Worm (Caenorhabditis elegans): ENCODE results near the gene rbm-25.
A peak's percentile ranks its signal among the peaks of the same experiment; 100 is the strongest.

rbm-25 gene

DNA sequence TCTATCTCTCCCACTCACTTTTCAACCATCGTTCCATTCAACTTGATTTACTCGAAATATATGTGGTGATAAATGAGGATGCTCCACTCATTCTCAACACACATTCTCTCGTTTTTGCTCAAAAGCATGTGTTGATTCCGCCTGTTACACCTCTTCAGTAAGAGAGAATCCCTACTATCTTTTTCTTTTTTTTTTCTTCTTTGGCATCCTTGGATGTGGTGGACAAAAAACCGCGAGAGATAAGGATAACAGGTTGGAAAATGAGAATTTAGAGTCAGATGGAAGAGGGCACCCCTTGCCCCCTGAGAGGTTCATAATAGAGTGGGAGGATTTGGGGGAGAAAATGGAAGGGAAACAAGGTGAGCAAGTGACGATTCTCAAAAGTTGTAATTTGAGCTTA lies 19.0 kb upstream of the rbm-25 start:
- no peak for TF ChIP-seq zag-1 (tag; optimal IDR thresholded peaks at IDR 0.05)
- TF ChIP-seq nhr-129 (tag; optimal IDR thresholded peaks at IDR 0.05) = peak; percentile 47
- TF ChIP-seq nhr-23 (tag; optimal IDR thresholded peaks at IDR 0.05) = no peak
- no peak for TF ChIP-seq peb-1 (tag; optimal IDR thresholded peaks at IDR 0.05)
- no peak for TF ChIP-seq nhr-6 (tag; optimal IDR thresholded peaks at IDR 0.05)
- TF ChIP-seq C34F6.9 (tag; optimal IDR thresholded peaks at IDR 0.05) = peak; percentile 61
- no peak for TF ChIP-seq ztf-1 (GFP tag; conservative IDR thresholded peaks at IDR 0.05)
- no peak for TF ChIP-seq alr-1 (tag; optimal IDR thresholded peaks at IDR 0.05)
- no peak for TF ChIP-seq nhr-21 (tag; optimal IDR thresholded peaks at IDR 0.05)
- no peak for TF ChIP-seq sem-4 (tag; optimal IDR thresholded peaks at IDR 0.05)
- no peak for TF ChIP-seq dmd-4 (tag; optimal IDR thresholded peaks at IDR 0.05)
- no peak for TF ChIP-seq mdl-1 (tag; optimal IDR thresholded peaks at IDR 0.05)
- no peak for TF ChIP-seq R02D3.7 (tag; optimal IDR thresholded peaks at IDR 0.05)
- TF ChIP-seq nhr-10 (tag; optimal IDR thresholded peaks at IDR 0.05) = no peak
- TF ChIP-seq mbf-1 (tag; optimal IDR thresholded peaks at IDR 0.05) = no peak
- TF ChIP-seq unc-39 (tag; optimal IDR thresholded peaks at IDR 0.05) = no peak
- no peak for TF ChIP-seq aly-2 (tag; optimal IDR thresholded peaks at IDR 0.05)
- TF ChIP-seq lin-13 (GFP tag; optimal IDR thresholded peaks at IDR 0.05) = no peak
- TF ChIP-seq nhr-77 (tag; optimal IDR thresholded peaks at IDR 0.05) = no peak
- TF ChIP-seq F13H6.1 (tag; optimal IDR thresholded peaks at IDR 0.05) = peak; percentile 59
- TF ChIP-seq ztf-4 (tag; optimal IDR thresholded peaks at IDR 0.05) = no peak
- no peak for TF ChIP-seq mab-5 (tag; optimal IDR thresholded peaks at IDR 0.05)
- no peak for TF ChIP-seq ztf-11 (tag; optimal IDR thresholded peaks at IDR 0.05)
- TF ChIP-seq lin-39 (tag; optimal IDR thresholded peaks at IDR 0.05) = no peak
- TF ChIP-seq ama-1 (optimal IDR thresholded peaks at IDR 0.05) = no peak
- TF ChIP-seq nhr-25 (tag; optimal IDR thresholded peaks at IDR 0.05) = no peak
- TF ChIP-seq elt-1 (tag; optimal IDR thresholded peaks at IDR 0.05) = no peak
- TF ChIP-seq sma-9 (GFP tag; optimal IDR thresholded peaks at IDR 0.05) = peak; percentile 17
- no peak for TF ChIP-seq sma-9 (tag; optimal IDR thresholded peaks at IDR 0.05)
- no peak for TF ChIP-seq unc-62 (GFP tag; optimal IDR thresholded peaks at IDR 0.05)
- TF ChIP-seq elt-3 (tag; optimal IDR thresholded peaks at IDR 0.05) = no peak
- no peak for TF ChIP-seq skn-1 (tag; optimal IDR thresholded peaks at IDR 0.05)
- no peak for TF ChIP-seq blmp-1 (tag; optimal IDR thresholded peaks at IDR 0.05; ENCODE audit: insufficient read depth)
- no peak for TF ChIP-seq fos-1 (tag; optimal IDR thresholded peaks at IDR 0.05)
- TF ChIP-seq snpc-4 (tag; optimal IDR thresholded peaks at IDR 0.05) = no peak
- no peak for TF ChIP-seq crh-2 (tag; optimal IDR thresholded peaks at IDR 0.05)
- no peak for TF ChIP-seq gmeb-1 (tag; optimal IDR thresholded peaks at IDR 0.05)
- peak in 1 of 2 experiments; percentile 28 for TF ChIP-seq lsy-2 (tag; optimal IDR thresholded peaks at IDR 0.05)
- TF ChIP-seq ceh-16 (tag; optimal IDR thresholded peaks at IDR 0.05) = no peak
- TF ChIP-seq lin-11 (tag; optimal IDR thresholded peaks at IDR 0.05) = no peak
- no peak for TF ChIP-seq ZK546.5 (tag; optimal IDR thresholded peaks at IDR 0.05)

DNA sequence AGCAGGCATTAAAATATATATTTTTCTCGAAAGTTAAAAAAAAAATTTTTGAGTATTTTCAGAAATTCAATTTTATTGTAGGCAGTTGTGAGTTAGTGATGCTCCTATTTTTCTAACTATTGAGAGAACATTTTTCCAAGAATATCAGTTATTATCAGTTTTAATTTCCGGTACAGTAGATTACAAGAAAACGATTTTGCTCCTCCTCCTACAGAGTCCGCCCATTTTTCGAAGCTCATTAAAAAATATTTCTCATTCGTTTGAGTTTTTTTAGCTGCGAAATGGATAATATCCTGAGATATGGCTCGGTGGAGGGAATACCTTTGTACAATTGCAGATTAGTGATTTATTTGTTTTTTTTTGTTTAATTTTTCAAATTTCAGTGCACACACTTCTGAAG lies 13.4 kb upstream of the rbm-25 start, which contains the start of gene srt-39:
Gene srt-39, plus strand, starts transcription at position 301 of the 400 bp plus-strand sequence.
- TF ChIP-seq lin-11 (tag; optimal IDR thresholded peaks at IDR 0.05) (no peak), lin-13 (GFP tag; optimal IDR thresholded peaks at IDR 0.05) (no peak), egl-27 (tag; optimal IDR thresholded peaks at IDR 0.05) (no peak), unc-62 (GFP tag; optimal IDR thresholded peaks at IDR 0.05) (no peak), ztf-4 (tag; optimal IDR thresholded peaks at IDR 0.05) (no peak), unc-55 (GFP tag; optimal IDR thresholded peaks at IDR 0.05) (no peak), Y55F3AM.14 (GFP tag; optimal IDR thresholded peaks at IDR 0.05) (no peak), zag-1 (tag; optimal IDR thresholded peaks at IDR 0.05) (no peak), dmd-4 (tag; optimal IDR thresholded peaks at IDR 0.05) (no peak), nhr-21 (tag; optimal IDR thresholded peaks at IDR 0.05) (no peak), aly-2 (tag; optimal IDR thresholded peaks at IDR 0.05) (no peak), sma-3 (GFP tag; optimal IDR thresholded peaks at IDR 0.05) (no peak), elt-1 (tag; optimal IDR thresholded peaks at IDR 0.05) (no peak), skn-1 (tag; optimal IDR thresholded peaks at IDR 0.05) (no peak), nhr-11 (tag; optimal IDR thresholded peaks at IDR 0.05) (no peak)
